Worm (Caenorhabditis elegans) whole organism, dauer: ENCODE results near the gene K10C2.6.

Experiments used
- unc-62 ChIP-seq: sonication (generic microtip); optimal IDR thresholded peaks from 2 replicates; lab custom pipeline; 2017; ENCODE audit warnings: missing biosample characterization, missing genetic modification reagents, missing genetic modification characterization

The K10C2.6 gene

DNA sequence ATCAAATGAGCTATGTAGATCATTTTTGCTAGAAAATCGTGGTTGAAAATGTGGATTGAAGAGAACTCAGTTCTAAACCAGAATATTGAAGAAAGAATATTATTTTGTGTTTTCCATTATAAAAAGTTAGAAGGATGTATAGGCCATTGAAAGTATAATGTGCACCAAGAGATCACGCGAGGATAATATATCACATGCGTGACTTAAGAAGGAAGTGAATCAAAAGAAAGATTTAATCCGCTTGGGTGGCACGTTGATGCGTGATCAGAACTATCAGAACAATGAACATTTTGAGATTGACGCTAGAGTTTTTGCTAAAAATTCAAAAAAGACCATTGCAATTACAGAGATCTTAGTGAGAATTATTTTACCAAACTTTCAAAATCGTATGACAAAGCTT lies 15.4 kb upstream of the K10C2.6 start:
- TF ChIP-seq unc-62 (GFP tag; lab: Kevin White, UChicago), result no peak

DNA sequence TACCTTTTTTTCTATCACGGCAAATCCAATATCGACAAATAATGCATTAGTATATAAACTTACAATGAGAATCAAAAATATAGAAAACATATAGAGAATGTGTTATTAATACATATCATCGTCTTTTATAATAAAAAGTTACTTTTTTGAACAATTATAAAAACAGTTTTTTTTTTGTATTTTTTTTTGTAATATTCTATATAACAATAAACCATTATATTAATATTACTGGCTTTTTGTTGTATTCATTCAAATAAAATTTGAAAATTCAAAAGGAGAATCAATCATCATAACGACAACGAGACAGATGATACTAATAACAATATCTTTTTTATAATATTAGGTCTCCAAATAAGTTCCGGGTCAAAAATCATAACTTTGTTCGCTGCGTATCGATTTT lies 13.7 kb upstream of the K10C2.6 start, which contains the start of gene K10C2.8:
Gene K10C2.8, minus strand, starts transcription at position 101 of the 400 bp plus-strand sequence.
- TF ChIP-seq unc-62 (GFP tag; lab: Kevin White, UChicago), result no peak

DNA sequence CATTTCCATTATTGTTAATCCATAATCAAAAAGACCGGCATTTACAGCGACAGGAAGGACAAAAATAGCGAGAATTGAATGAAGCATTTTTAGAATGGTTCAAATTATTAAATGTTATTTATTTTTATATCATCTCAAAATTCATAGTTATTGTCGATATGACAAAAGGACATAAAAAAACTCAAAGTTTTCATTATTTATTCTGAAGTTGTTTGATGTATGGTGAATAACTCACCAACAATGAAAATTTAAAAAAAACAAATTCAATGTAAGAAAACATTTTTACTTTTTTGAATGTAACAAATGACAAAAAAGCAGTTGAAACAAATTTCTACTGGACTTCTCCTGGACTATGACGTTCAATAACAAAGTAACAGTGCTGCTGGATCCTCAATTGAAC lies 10.8 kb upstream of the K10C2.6 start, which contains the start of gene K10C2.14:
Gene K10C2.14, minus strand, starts transcription at position 101 of the 400 bp plus-strand sequence.
- no peak for TF ChIP-seq unc-62 (GFP tag; lab: Kevin White, UChicago)

DNA sequence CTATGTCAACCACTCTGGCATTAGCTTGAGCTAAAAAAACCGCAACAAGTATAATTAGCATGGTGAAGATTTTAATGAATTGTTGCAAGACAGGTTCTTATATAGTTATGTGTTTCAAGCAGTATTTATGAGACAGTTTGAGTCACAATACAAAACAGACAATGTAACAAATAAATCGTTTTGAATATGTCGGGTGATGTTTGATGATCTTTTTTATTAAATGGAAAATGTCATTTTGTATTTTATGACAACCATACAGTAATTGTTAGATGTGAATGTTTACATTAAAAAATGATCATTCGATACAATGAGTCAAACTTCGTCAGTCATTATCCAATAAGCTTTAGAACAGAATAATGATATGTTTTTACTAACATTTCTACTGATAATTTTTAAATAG lies 7.9 kb upstream of the K10C2.6 start, which contains the start of gene K10C2.7:
Gene K10C2.7, minus strand, starts transcription at position 101 of the 400 bp plus-strand sequence.
- no peak for TF ChIP-seq unc-62 (GFP tag; lab: Kevin White, UChicago)

DNA sequence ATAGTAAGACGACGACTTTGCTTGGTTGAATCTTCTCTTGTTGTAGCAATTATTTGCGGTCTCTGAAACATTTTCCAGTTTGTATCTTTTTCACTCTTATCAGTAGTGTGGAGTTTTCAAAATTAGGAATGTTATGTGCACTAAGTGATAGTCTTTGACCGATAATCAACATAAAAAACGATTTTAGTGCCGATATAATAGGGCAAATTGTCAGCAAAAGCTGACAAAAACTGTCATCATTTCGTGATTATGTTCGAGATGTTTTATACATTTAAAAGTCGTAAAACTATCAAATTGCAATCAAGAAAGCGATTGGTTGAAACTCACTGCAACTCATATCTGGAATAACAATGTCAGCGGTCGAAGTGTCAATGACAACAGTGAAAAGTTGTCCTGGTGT lies 6.0 kb upstream of the K10C2.6 start:
- no peak for TF ChIP-seq unc-62 (GFP tag; lab: Kevin White, UChicago)

DNA sequence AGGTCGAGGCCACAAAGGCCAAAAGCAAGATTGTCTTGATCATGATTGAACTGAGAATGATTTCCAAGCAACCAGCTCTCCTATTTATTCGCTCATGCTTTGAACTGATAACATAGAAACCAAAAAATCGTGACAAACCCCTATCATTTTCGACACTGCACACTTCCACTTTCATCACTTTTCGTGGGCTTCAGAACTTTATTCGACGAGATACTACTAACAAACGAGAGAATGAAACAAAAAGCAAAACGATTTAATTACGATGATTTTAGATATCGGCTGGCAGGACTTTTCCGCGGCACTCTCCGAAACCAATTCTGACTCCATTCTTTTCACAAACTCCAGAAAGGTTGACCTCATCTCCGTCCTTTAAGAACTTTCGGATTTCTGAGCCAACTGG lies 4.7 kb upstream of the K10C2.6 start, which contains the start of gene asp-14:
Gene asp-14, minus strand, starts transcription at position 101 of the 400 bp plus-strand sequence.
- no peak for TF ChIP-seq unc-62 (GFP tag; lab: Kevin White, UChicago)

DNA sequence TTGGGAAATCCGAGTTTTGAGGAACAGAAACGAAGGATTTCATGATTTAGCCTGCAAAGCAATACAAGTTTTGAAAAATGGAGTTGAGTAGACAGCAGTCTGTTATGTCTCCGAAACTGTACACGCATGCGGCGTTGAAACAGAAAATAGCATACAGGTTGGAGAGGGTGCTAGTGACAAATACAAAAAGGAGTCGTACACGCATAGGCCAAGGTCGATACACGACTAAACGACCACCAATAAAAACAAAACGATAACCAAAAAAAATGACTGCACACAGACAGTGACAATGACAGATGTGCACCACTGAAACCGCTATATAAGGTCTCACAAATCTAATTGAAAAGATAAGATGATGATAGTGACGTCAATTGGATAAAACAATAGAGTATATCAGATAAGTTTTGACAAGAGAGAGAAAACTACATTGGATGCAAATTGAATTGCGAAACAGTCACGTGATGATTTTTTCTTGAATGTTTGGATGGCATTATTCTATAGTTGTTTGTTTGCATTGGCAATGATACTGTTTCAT lies 2.3 kb upstream of the K10C2.6 start, which contains the start of gene fah-1:
Gene fah-1, minus strand, starts transcription at position 51 of the 535 bp plus-strand sequence.
- TF ChIP-seq unc-62 (GFP tag; lab: Kevin White, UChicago), result no peak

DNA sequence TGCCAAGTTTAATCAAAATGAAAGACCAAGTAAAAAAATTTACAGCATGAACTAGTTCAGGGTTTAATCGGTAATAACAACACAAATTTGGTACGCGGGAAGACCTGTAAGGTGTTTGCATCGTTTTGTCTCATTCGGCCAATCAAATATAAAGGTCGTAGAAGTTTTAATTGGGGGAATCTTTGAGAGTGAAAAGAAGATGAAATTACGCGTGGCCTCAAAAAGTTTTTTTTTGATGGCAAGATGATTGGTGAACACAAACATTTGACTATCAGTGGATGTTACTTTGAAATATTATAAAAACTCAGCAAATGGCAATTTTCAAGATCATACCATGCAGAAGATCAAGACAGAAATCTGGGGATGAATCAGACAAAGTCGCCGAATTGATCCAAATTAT lies 3.9 kb downstream of the K10C2.6 start, which contains the start of gene nas-33:
Gene nas-33, minus strand, starts transcription at position 101 of the 400 bp plus-strand sequence.
- no peak for TF ChIP-seq unc-62 (GFP tag; lab: Kevin White, UChicago)

DNA sequence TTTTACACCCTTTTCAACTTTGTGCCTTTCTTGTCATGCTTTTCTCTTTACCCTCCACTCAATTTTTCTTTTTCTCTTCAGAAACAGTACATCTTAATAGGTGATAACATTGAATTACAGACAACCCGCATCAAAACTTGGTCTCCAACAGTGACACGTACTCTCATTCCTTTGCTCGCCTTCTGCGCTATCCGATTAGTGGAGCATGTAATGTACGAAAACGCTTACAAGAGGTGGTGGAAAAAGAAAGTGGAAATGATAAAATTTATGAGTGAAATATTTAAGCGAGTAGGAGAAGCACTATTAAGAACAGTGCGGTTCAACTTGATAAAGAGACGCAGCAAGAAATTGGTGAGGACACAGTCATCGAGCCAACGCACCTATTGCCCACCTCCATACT lies 5.3 kb downstream of the K10C2.6 start, which contains the start of gene pept-1:
Gene pept-1, plus strand, starts transcription at position 306 of the 400 bp plus-strand sequence.
- TF ChIP-seq unc-62 (GFP tag; lab: Kevin White, UChicago), result no peak

DNA sequence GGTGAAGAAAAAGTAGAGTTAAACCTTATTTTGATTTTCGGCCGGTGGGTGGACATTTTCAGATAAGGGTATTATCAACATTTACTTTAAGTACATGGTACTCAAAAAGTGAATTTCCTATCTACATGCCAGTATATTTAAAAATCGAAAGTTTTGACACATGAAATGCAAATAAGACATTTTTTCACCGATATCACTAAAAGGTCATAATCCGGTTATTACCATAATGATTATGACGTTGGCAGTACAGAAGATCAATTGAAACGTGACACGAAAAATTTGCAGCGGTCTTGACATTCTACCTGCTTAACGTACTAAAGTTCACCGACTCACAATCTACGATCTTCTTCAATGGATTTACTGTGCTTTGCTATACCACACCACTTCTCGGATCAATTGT lies 6.8 kb downstream of the K10C2.6 start:
- no peak for TF ChIP-seq unc-62 (GFP tag; lab: Kevin White, UChicago)

DNA sequence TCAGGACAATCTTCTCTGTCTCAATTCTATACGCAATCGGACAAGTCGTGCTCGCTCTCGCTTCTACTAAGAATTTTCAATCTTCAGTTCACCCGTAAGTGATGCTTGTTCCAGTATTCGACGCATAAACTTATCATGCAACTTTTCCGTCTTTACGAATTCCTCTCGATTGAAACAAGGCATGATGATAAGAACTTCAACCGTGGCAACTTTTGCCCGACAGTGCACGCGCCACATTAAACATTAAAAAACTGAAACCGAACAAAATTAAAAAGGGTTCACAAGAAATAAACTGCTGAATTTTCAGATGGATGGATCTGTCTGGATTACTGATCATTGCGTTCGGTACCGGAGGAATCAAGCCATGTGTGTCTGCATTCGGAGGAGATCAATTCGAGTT lies 7.2 kb downstream of the K10C2.6 start:
- no peak for TF ChIP-seq unc-62 (GFP tag; lab: Kevin White, UChicago)

DNA sequence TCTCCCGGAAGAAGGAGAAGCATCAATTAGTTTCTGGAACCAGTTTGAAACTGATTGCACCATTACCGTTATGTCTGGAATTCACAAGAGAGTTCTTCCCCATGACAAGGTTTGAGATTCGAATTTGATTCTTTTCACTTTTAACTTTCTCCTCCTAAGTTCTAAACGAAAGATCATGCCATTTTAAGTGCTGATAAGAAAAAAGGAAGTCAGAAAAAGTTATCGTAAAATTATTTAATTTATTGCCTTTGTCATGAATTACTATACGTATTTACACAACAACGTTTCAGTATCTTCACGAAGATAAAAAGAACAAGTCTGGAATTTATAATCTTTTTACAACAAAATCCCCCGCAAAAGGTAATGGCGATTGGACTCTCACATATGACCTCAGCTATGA lies 8.9 kb downstream of the K10C2.6 start:
- no peak for TF ChIP-seq unc-62 (GFP tag; lab: Kevin White, UChicago)

DNA sequence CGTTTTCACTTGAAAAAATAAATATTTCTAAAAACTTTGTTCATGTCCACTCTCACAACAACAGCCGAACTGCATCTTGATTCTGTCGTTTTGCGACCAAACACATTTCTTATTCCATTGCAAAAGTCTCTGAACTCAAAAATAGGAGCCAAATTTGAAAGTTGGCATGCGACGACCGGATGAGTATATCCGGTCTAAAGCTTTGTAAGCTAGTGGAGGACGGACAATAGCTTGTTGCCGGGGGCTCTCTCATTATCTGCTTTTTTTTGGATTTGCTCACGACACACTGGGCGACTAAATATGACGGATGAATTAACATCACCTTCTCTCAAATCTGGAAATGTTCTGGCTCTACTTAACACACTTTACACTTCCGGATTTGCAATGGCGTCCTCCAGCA lies 10.5 kb downstream of the K10C2.6 start, which contains the start of gene K04E7.1:
Gene K04E7.1, plus strand, starts transcription at position 301 of the 400 bp plus-strand sequence.
- no peak for TF ChIP-seq unc-62 (GFP tag; lab: Kevin White, UChicago)

DNA sequence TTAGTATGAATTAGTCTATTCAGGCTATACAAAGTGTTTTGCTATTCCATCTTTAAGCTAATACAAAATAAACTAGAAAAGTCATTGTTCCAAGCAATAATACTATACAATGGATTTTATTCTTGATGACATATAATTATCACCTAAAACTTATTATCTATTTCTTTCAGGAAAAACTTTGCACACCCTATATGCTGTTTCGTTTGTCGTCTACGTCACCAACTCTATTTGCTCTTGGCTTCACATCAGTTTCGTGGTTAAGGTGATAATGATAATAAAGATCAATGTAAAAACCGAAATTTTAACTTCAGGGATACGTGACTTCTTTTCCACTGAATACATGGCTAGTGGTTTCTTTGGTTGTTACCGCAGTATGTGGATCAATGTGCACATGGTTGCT lies 11.2 kb downstream of the K10C2.6 start:
- no peak for TF ChIP-seq unc-62 (GFP tag; lab: Kevin White, UChicago)

DNA sequence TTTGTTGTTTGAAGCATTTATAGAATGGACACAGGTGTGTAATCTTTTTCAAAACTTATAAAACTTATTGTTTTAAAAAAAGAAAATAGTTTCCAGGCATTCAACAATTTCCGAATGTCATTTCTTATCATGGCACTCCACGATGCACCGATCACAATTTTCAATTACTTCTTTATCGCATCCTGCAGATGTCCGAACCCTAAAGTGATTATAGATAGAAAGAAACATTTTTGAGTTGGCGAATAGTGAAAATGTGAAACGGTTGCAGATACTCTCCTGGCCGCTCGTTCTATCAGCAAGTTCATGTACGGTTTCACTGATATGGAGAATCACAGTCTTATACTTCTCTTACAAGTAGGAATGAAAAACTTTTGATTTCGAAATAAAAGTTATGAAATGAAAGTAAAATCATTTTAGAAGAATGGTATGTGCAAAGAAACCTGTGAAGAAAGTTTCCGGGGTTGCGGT lies 11.8 kb downstream of the K10C2.6 start, which contains the start of gene C15B12.2:
Gene C15B12.2, plus strand, starts transcription at position 418 of the 468 bp plus-strand sequence.
- no peak for TF ChIP-seq unc-62 (GFP tag; lab: Kevin White, UChicago)

DNA sequence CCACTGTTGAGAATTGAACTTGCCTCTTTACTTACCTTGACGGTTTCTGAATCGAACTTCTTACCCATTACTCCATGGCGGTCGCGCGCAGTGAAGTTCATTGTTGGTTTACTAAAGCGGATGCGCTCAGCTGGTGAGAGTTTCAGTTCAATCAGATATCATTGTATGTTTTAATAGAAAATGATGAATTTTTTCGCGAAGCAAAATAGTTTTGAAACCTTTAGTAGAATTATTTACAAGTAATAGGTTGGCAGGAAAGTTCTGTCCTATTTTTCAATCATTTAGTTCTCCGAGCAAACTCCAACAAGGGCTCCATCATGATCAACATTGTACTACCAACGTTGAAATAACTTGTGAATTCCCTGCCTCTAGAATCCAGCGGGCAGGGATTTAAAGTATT lies 16.2 kb downstream of the K10C2.6 start, which contains the start of gene C15B12.3:
Gene C15B12.3, minus strand, starts transcription at position 101 of the 400 bp plus-strand sequence.
- no peak for TF ChIP-seq unc-62 (GFP tag; lab: Kevin White, UChicago)

DNA sequence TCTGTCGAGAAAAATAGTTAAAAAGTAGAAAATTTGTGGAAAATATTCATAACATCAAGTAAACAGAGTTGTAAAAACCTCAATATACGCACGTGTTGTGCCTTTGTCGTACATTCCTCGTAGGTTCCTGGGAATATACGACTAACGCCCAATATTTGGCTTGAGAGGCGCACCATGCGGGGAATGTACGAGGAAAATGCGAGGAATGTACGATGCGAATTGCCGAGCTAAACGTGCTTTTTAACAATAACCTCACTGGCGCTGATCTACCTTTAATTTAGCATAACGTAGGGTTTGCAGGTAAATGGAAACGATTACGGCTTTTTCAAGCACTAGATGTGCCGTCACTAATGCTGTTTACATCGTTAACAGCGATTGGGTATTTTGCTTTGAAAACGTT lies 17.3 kb downstream of the K10C2.6 start, which contains the start of gene C15B12.9:
Gene C15B12.9, plus strand, starts transcription at position 301 of the 400 bp plus-strand sequence.
- TF ChIP-seq unc-62 (GFP tag; lab: Kevin White, UChicago), result no peak
